Worm (Caenorhabditis elegans): ENCODE results near the gene ZK1098.11.

Gene ZK1098.11

DNA sequence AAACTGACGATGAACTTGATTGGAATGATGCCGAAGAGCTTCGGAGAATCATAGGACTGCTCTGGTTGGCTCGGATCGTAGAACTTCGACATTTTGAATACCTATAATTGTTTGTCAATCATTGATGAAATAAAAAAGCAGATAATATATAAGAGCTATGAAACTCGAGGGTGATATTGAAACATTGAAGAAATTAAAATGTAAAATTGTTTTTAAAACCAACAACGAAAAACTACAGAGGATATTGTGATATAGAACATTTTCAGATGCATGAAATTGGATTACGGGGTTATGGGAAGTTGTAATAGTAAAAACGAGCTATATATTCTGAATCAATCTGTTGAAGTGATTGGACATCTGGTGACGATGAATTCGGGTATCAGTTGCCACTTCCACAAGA, 8.0 kb downstream of the ZK1098.11 start, which contains the start of gene C48B4.10:
Gene C48B4.10 (minus strand): TSS at position 101 of the 400 bp plus-strand sequence.
- TF ChIP-seq egl-43 (GFP tag; IDR thresholded peaks at IDR 0.05) (no peak), arid-1 (GFP tag; conservative IDR thresholded peaks at IDR 0.05) (no peak), nhr-102 (tag; optimal IDR thresholded peaks at IDR 0.05) (no peak), zfp-2 (tag; optimal IDR thresholded peaks at IDR 0.05) (no peak), nhr-6 (tag; optimal IDR thresholded peaks at IDR 0.05) (no peak), zip-11 (GFP tag; IDR thresholded peaks at IDR 0.05) (no peak)

DNA sequence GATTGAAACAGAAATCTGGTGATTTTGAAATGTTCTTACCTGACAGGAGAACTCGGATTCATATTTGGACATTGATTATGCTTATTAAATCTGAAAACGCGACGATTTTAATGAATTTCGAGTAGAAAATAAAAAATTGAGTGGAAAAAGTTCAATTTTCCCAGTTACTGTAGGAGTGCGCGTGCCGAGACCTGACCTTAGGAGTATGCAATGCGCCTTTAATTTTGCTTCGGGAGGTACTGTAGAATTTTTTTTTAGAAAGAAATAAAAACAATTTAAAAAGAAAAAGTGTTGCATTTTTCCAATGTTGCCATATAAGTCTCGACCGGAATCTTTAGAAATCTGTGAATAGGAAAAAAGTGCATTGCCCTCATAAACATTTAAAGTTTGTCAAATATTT, 9.6 kb downstream of the ZK1098.11 start, which contains the start of gene C48B4.11:
Gene C48B4.11 (minus strand): TSS at position 143 of the 400 bp plus-strand sequence.
- no peak for TF ChIP-seq spr-3 (GFP tag; optimal IDR thresholded peaks at IDR 0.05)
- no peak for TF ChIP-seq ctbp-1 (GFP tag; IDR thresholded peaks at IDR 0.05)
- TF ChIP-seq Y5F2A.4 (GFP tag; optimal IDR thresholded peaks at IDR 0.05) = no peak
- no peak for TF ChIP-seq arid-1 (GFP tag; conservative IDR thresholded peaks at IDR 0.05)
- TF ChIP-seq zfp-3 (GFP tag; conservative IDR thresholded peaks at IDR 0.05) = no peak
- no peak for TF ChIP-seq spr-1 (tag; optimal IDR thresholded peaks at IDR 0.05)
- no peak for TF ChIP-seq mxl-2 (GFP tag; conservative IDR thresholded peaks at IDR 0.05)
- no peak for TF ChIP-seq dmd-6 (GFP tag; IDR thresholded peaks at IDR 0.05)
- TF ChIP-seq egl-27 (tag; optimal IDR thresholded peaks at IDR 0.05) = no peak
- no peak for TF ChIP-seq egl-43 (GFP tag; IDR thresholded peaks at IDR 0.05)
- TF ChIP-seq saeg-2 (GFP tag; IDR thresholded peaks at IDR 0.05) = no peak
- TF ChIP-seq unc-62 (GFP tag; optimal IDR thresholded peaks at IDR 0.05 in 1 of 2) = no peak
- no peak for TF ChIP-seq unc-62 (tag; optimal IDR thresholded peaks at IDR 0.05)
- TF ChIP-seq pqm-1 (tag; optimal IDR thresholded peaks at IDR 0.05) = no peak
- TF ChIP-seq set-16 (GFP tag; IDR thresholded peaks at IDR 0.05) = no peak
- no peak for TF ChIP-seq hmg-1.1 (GFP tag; IDR thresholded peaks at IDR 0.05)

DNA sequence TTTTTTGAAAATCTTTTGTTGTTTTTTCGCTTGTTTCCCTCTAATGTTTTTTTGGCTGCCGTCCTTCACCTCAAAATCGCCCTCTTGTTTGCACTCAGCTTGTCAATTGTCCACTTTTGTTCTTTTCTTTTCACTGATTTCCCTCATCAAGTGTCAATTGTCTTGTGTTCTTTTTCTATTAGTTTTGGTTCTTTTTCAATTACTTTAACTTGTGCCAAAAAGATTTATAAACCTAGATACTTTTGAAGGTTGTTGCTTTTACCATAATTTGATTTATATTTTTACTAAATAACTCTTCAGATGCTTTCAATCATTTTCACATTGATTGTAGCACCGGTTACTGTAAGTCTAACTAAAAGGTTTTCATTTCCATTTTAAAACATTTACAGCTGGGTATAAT, 12.1 kb downstream of the ZK1098.11 start, which contains the start of gene C48B4.13:
Gene C48B4.13 (plus strand): TSS at position 301 of the 400 bp plus-strand sequence.
- no peak for TF ChIP-seq lin-38 (GFP tag; IDR thresholded peaks at IDR 0.05)
- no peak for TF ChIP-seq mdl-1 (tag; optimal IDR thresholded peaks at IDR 0.05)
- no peak for TF ChIP-seq nhr-41 (GFP tag; IDR thresholded peaks at IDR 0.05)
- TF ChIP-seq snpc-1.2 (GFP tag; IDR thresholded peaks at IDR 0.05) = no peak
- no peak for TF ChIP-seq tra-1 (GFP tag; IDR thresholded peaks at IDR 0.05)
- no peak for TF ChIP-seq F49E8.2 (tag; optimal IDR thresholded peaks at IDR 0.05; ENCODE audit: borderline replicate concordance)
- no peak for TF ChIP-seq nhr-10 (tag; optimal IDR thresholded peaks at IDR 0.05)
- no peak for TF ChIP-seq nhr-6 (tag; optimal IDR thresholded peaks at IDR 0.05)
- no peak for TF ChIP-seq php-3 (GFP tag; IDR thresholded peaks at IDR 0.05)
- no peak for TF ChIP-seq fos-1 (tag; optimal IDR thresholded peaks at IDR 0.05)
- TF ChIP-seq ceh-32 (tag; optimal IDR thresholded peaks at IDR 0.05; ENCODE audit: poor library complexity) = no peak
- no peak for TF ChIP-seq mep-1 (tag; optimal IDR thresholded peaks at IDR 0.05)
- TF ChIP-seq snpc-4 (tag; optimal IDR thresholded peaks at IDR 0.05) = no peak
- TF ChIP-seq jun-1 (tag; optimal IDR thresholded peaks at IDR 0.05) = no peak
- TF ChIP-seq hmg-1.1 (GFP tag; IDR thresholded peaks at IDR 0.05) = no peak
- no peak for TF ChIP-seq arid-1 (GFP tag; conservative IDR thresholded peaks at IDR 0.05)

DNA sequence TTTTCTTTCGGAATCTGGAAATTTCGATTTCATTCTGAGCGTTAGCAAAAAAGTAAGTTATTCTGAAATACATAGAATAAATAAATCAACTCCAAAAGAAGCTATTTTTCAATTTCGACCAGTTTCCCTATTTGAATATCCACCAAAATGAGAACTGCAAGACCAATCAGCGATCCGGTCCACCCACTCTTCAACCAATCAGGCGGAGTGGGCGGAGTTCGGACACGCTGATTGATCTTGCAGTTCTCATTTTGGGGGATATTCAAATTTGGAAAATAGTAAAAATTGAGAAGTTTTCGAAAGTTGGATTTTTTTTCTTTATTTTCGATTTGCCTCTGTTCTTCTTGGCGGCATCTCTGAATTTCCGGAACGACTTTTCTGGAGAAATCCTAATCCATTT, 14.5 kb downstream of the ZK1098.11 start:
- TF ChIP-seq zfp-3 (GFP tag; conservative IDR thresholded peaks at IDR 0.05) (no peak), unc-130 (GFP tag; optimal IDR thresholded peaks at IDR 0.05) (no peak), dpl-1 (GFP tag; optimal IDR thresholded peaks at IDR 0.05) (peak; percentile 85), lsy-2 (tag; optimal IDR thresholded peaks at IDR 0.05) (peak in 1 of 2 experiments; percentile 54), lin-38 (GFP tag; IDR thresholded peaks at IDR 0.05) (peak; percentile 42; the same call in 1 of the 2 replicates), mdl-1 (tag; optimal IDR thresholded peaks at IDR 0.05) (no peak), dmd-8 (GFP tag; IDR thresholded peaks at IDR 0.05) (no peak), pha-4 (GFP tag; IDR thresholded peaks at IDR 0.05) (no peak), pha-4 (tag; optimal IDR thresholded peaks at IDR 0.05) (no peak), unc-39 (tag; optimal IDR thresholded peaks at IDR 0.05) (no peak), spr-1 (tag; optimal IDR thresholded peaks at IDR 0.05) (no peak), lim-7 (GFP tag; IDR thresholded peaks at IDR 0.05) (no peak), T26A8.4 (GFP tag; IDR thresholded peaks at IDR 0.05) (peak; percentile 21; the same call in 1 of the 2 replicates), Y105C5A.15 (GFP tag; IDR thresholded peaks at IDR 0.05) (no peak), mes-2 (tag; optimal IDR thresholded peaks at IDR 0.05; ENCODE audit: poor library complexity, severe bottlenecking) (peak; percentile 13), daf-16 (GFP tag; optimal IDR thresholded peaks at IDR 0.05) (no peak), daf-16 (tag; optimal IDR thresholded peaks at IDR 0.05) (no peak), F44E2.7 (GFP tag; IDR thresholded peaks at IDR 0.05) (no peak), mxl-3 (GFP tag; optimal IDR thresholded peaks at IDR 0.05) (no peak)
